Worm (Caenorhabditis elegans) whole organism, late embryonic: ENCODE measurements around the gene grd-3.

Experiments used
- C08G9.2 ChIP-seq: sonication (generic microtip); optimal IDR thresholded peaks from 2 replicates; lab custom pipeline; 2016; ENCODE audit warnings: mild to moderate bottlenecking, missing genetic modification characterization, moderate library complexity, missing compliant biosample characterization
- ceh-30 ChIP-seq: fragments of 150-350 bp; optimal IDR thresholded peaks from 2 replicates; lab custom pipeline; 2014; ENCODE audit warnings: missing biosample characterization, missing genetic modification characterization
- dmd-4 ChIP-seq: sonication (generic microtip); optimal IDR thresholded peaks from 2 replicates; lab custom pipeline; 2016; ENCODE audit warnings: borderline replicate concordance, missing genetic modification characterization, missing compliant biosample characterization
- fkh-10 ChIP-seq: fragments of 150-350 bp; optimal IDR thresholded peaks from 2 replicates; lab custom pipeline; 2014; ENCODE audit warnings: missing biosample characterization, missing genetic modification reagents, missing genetic modification characterization
- lim-6 ChIP-seq: sonication (generic microtip); optimal IDR thresholded peaks from 2 replicates; lab custom pipeline; 2016; ENCODE audit warnings: missing genetic modification characterization, missing compliant biosample characterization
- nhr-11 ChIP-seq: fragments of 150-350 bp; optimal IDR thresholded peaks from 2 replicates; lab custom pipeline; 2014; ENCODE audit warnings: missing biosample characterization, missing genetic modification characterization
- tbx-2 ChIP-seq: sonication (generic microtip); optimal IDR thresholded peaks from 2 replicates; lab custom pipeline; 2016; ENCODE audit warnings: missing genetic modification characterization, missing compliant biosample characterization

DNA sequence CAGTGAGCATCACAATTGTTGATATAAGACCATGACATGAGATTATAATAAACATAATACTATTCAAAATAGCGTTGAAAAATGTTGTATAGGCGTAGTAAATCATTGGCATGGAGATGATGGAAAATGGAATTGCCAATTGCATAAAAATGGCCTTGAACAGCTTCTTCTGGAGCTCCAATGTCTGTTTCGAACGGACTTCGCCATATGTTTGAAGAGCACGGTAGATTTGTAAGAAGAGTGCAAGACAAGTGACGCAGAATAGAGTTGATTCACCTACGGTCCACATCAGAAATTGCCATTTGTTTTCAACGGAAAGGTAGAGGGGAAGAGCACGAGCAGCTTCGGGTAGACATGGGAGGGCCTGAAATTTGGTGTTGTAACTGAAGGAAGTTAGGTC, 7.9 kb downstream of the grd-3 start:
- TF ChIP-seq C08G9.2 (no peak), dmd-4 (tag; lab: Kevin White, UChicago) (no peak), tbx-2 (tag; lab: Kevin White, UChicago) (no peak), ceh-30 (tag; lab: Kevin White, UChicago) (no peak), fkh-10 (GFP tag; lab: Kevin White, UChicago) (no peak), lim-6 (no peak), nhr-11 (tag; lab: Kevin White, UChicago) (no peak)
